Fruit fly (Drosophila melanogaster) whole organism, embryonic: Measurements from ENCODE around the gene CG3078.

ENCODE experiments used
- Atf-2 ChIP-seq: fragments of 200-800 bp; sonication (Bioruptor generic); optimal IDR thresholded peaks from 2 replicates; lab custom pipeline; 2016; ENCODE audit warnings: missing biosample characterization, missing genetic modification characterization
- BEAF-32 ChIP-seq: fragments of 200-800 bp; sonication (Bioruptor generic); optimal IDR thresholded peaks from 3 replicates; lab custom pipeline; 2017; ENCODE audit warnings: missing biosample characterization, missing genetic modification characterization, mild to moderate bottlenecking, moderate library complexity, missing genetic modification reagents
- BtbVII ChIP-seq: fragments of 200-800 bp; sonication (Bioruptor generic); optimal IDR thresholded peaks from 3 replicates; lab custom pipeline; 2017; ENCODE audit warnings: missing biosample characterization, mild to moderate bottlenecking, missing genetic modification characterization
- C15 ChIP-seq: fragments of 200-800 bp; sonication (Bioruptor generic); IDR thresholded peaks from 3 replicates; pipeline ENCODE4 v1.3.6; 2022; ENCODE audit warnings: missing biosample characterization, missing genetic modification characterization
- CG10209 ChIP-seq: fragments of 200-800 bp; sonication (Bioruptor generic); optimal IDR thresholded peaks from 3 replicates; lab custom pipeline; 2017; ENCODE audit warnings: missing biosample characterization, mild to moderate bottlenecking, missing genetic modification characterization, missing genetic modification reagents
- CG10959 ChIP-seq: fragments of 200-800 bp; sonication (Bioruptor generic); IDR thresholded peaks from 2 replicates; pipeline ENCODE4 v1.3.6; 2022; ENCODE audit warnings: missing biosample characterization, missing genetic modification characterization
- CG11085 ChIP-seq: fragments of 200-800 bp; sonication (Bioruptor generic); IDR thresholded peaks from 2 replicates; pipeline ENCODE4 v1.3.6; 2022; ENCODE audit warnings: missing biosample characterization, missing genetic modification characterization
- CG16779 ChIP-seq: fragments of 200-800 bp; sonication (Bioruptor generic); IDR thresholded peaks from 2 replicates; pipeline ENCODE4 v1.3.6; 2022; ENCODE audit warnings: missing biosample characterization, missing genetic modification characterization
- CG17328 ChIP-seq: fragments of 200-800 bp; sonication (Bioruptor generic); IDR thresholded peaks from 2 replicates; pipeline ENCODE4 v1.3.6; 2022; ENCODE audit warnings: missing biosample characterization, missing genetic modification characterization
- CG1792 ChIP-seq: fragments of 200-800 bp; sonication (Bioruptor generic); optimal IDR thresholded peaks from 2 replicates; lab custom pipeline; 2016; ENCODE audit warnings: missing biosample characterization, missing genetic modification characterization
- CG18262 ChIP-seq: fragments of 200-800 bp; optimal IDR thresholded peaks from 3 replicates; lab custom pipeline; 2019; ENCODE audit warnings: missing biosample characterization, mild to moderate bottlenecking, missing genetic modification characterization, moderate library complexity
- CG2678 ChIP-seq: fragments of 200-800 bp; sonication (Bioruptor generic); optimal IDR thresholded peaks from 3 replicates; lab custom pipeline; 2019; ENCODE audit warnings: missing biosample characterization, mild to moderate bottlenecking, missing genetic modification characterization, moderate library complexity
- CG2712 ChIP-seq: fragments of 200-800 bp; optimal IDR thresholded peaks from 3 replicates; lab custom pipeline; 2019; ENCODE audit warnings: missing biosample characterization, mild to moderate bottlenecking, missing genetic modification characterization, moderate library complexity
- CG6689 ChIP-seq: fragments of 200-800 bp; sonication (Bioruptor generic); IDR thresholded peaks from 2 replicates; pipeline ENCODE4 v1.3.6; 2022; ENCODE audit warnings: missing biosample characterization, missing genetic modification characterization
- CG7928 ChIP-seq: fragments of 200-800 bp; sonication (Bioruptor generic); optimal IDR thresholded peaks from 2 replicates; lab custom pipeline; 2017; ENCODE audit warnings: missing biosample characterization, mild to moderate bottlenecking, missing genetic modification characterization
- CG8765 ChIP-seq: fragments of 200-800 bp; sonication (Bioruptor generic); IDR thresholded peaks from 2 replicates; pipeline ENCODE4 v1.3.6; 2022; ENCODE audit warnings: missing biosample characterization, missing genetic modification characterization
- CG8924 ChIP-seq: fragments of 200-800 bp; optimal IDR thresholded peaks from 3 replicates; lab custom pipeline; 2019; ENCODE audit warnings: missing biosample characterization, mild to moderate bottlenecking, missing genetic modification characterization, moderate library complexity
- CG9876 ChIP-seq: fragments of 200-800 bp; sonication (Bioruptor generic); optimal IDR thresholded peaks from 2 replicates; lab custom pipeline; 2016; ENCODE audit warnings: missing biosample characterization, missing genetic modification characterization
- CrebB ChIP-seq: fragments of 200-800 bp; sonication (Bioruptor generic); optimal IDR thresholded peaks from 3 replicates; lab custom pipeline; 2018; ENCODE audit warnings: missing biosample characterization, mild to moderate bottlenecking, missing genetic modification characterization
- D19B ChIP-seq: fragments of 200-800 bp; sonication (Bioruptor generic); optimal IDR thresholded peaks from 2 replicates; lab custom pipeline; 2017; ENCODE audit warnings: missing biosample characterization, mild to moderate bottlenecking, missing genetic modification characterization
- Hey ChIP-seq: fragments of 200-800 bp; sonication (Bioruptor generic); optimal IDR thresholded peaks from 3 replicates; lab custom pipeline; 2018; ENCODE audit warnings: missing biosample characterization, mild to moderate bottlenecking, missing genetic modification characterization
- Hmr ChIP-seq: fragments of 200-800 bp; sonication (Bioruptor generic); optimal IDR thresholded peaks from 3 replicates; lab custom pipeline; 2017; ENCODE audit warnings: mild to moderate bottlenecking, missing biosample characterization, missing genetic modification reagents, missing genetic modification characterization
- Jarid2 ChIP-seq: fragments of 200-800 bp; sonication (Bioruptor generic); optimal IDR thresholded peaks from 3 replicates; lab custom pipeline; 2017; ENCODE audit warnings: mild to moderate bottlenecking, missing biosample characterization, missing genetic modification reagents, missing genetic modification characterization
- Med ChIP-seq: fragments of 200-800 bp; sonication (Bioruptor generic); peaks from one replicate; lab custom pipeline; 2016; ENCODE audit warnings: missing biosample characterization, missing genetic modification characterization, mild to moderate bottlenecking, inconsistent platforms, moderate library complexity
- NK7.1 ChIP-seq: fragments of 200-800 bp; sonication (Bioruptor generic); optimal IDR thresholded peaks from 3 replicates; lab custom pipeline; 2016; ENCODE audit warnings: missing biosample characterization, missing genetic modification characterization
- Nf-YC ChIP-seq: fragments of 200-800 bp; optimal IDR thresholded peaks from 3 replicates; lab custom pipeline; 2019; ENCODE audit warnings: missing biosample characterization, mild to moderate bottlenecking, missing genetic modification characterization, moderate library complexity
- PHDP ChIP-seq: fragments of 200-800 bp; sonication (Bioruptor generic); optimal IDR thresholded peaks from 3 replicates; lab custom pipeline; 2018; ENCODE audit warnings: missing biosample characterization, mild to moderate bottlenecking, missing genetic modification characterization, moderate library complexity
- Sox100B ChIP-seq: fragments of 200-800 bp; sonication (Bioruptor generic); optimal IDR thresholded peaks from 3 replicates; lab custom pipeline; 2018; ENCODE audit warnings: missing biosample characterization, mild to moderate bottlenecking, missing genetic modification characterization
- Usf ChIP-seq: fragments of 200-800 bp; sonication (Bioruptor generic); optimal IDR thresholded peaks from 2 replicates; lab custom pipeline; 2017; ENCODE audit warnings: missing genotype, missing biosample characterization, missing genetic modification characterization
- Xbp1 ChIP-seq: fragments of 200-800 bp; sonication (Bioruptor generic); optimal IDR thresholded peaks from 3 replicates; lab custom pipeline; 2016; ENCODE audit warnings: missing biosample characterization, mild to moderate bottlenecking, missing genetic modification characterization
- ato ChIP-seq: fragments of 200-800 bp; sonication (Bioruptor generic); IDR thresholded peaks from 2 replicates; pipeline ENCODE4 v1.3.6; 2022; ENCODE audit warnings: missing biosample characterization, missing genetic modification characterization; ENCODE audit not compliant: partially characterized antibody
- dan ChIP-seq: fragments of 200-800 bp; sonication (Bioruptor generic); IDR thresholded peaks from 2 replicates; pipeline ENCODE4 v1.3.6; 2022; ENCODE audit warnings: missing biosample characterization, missing genetic modification characterization
- eve ChIP-seq, 2 experiments: fragments of >200 bp; optimal IDR thresholded peaks; 2 replicates each; lab custom pipeline; 2017; ENCODE audit warnings: missing biosample characterization in 2 of 2, missing genetic modification characterization in 2 of 2
- ewg ChIP-seq: fragments of 200-800 bp; sonication (Bioruptor generic); optimal IDR thresholded peaks from 3 replicates; lab custom pipeline; 2017; ENCODE audit warnings: mild to moderate bottlenecking, missing biosample characterization, missing genetic modification reagents, missing genetic modification characterization
- her ChIP-seq: fragments of 200-800 bp; sonication (Bioruptor generic); optimal IDR thresholded peaks from 2 replicates; lab custom pipeline; 2016; ENCODE audit warnings: missing biosample characterization, missing genetic modification characterization
- kay ChIP-seq: fragments of 200-800 bp; sonication (Bioruptor generic); optimal IDR thresholded peaks from 2 replicates; lab custom pipeline; 2016; ENCODE audit warnings: missing biosample characterization, missing genetic modification characterization
- klu ChIP-seq: fragments of 200-800 bp; sonication (Bioruptor generic); IDR thresholded peaks from 2 replicates; pipeline ENCODE4 v1.3.6; 2022; ENCODE audit warnings: missing biosample characterization, missing genetic modification characterization
- mirr ChIP-seq: fragments of 200-800 bp; sonication (Bioruptor generic); optimal IDR thresholded peaks from 3 replicates; lab custom pipeline; 2018; ENCODE audit warnings: missing biosample characterization, mild to moderate bottlenecking, missing genetic modification characterization
- mld ChIP-seq: fragments of 200-800 bp; sonication (Bioruptor generic); IDR thresholded peaks from 3 replicates; pipeline ENCODE4 v1.3.6; 2022; ENCODE audit warnings: missing biosample characterization, missing genetic modification characterization; ENCODE audit not compliant: partially characterized antibody
- odd ChIP-seq: fragments of 200-800 bp; sonication (Bioruptor generic); optimal IDR thresholded peaks from 2 replicates; lab custom pipeline; 2017; ENCODE audit warnings: missing biosample characterization, mild to moderate bottlenecking, missing genetic modification characterization
- rib ChIP-seq: fragments of 200-800 bp; sonication (Bioruptor generic); IDR thresholded peaks from 2 replicates; pipeline ENCODE4 v1.3.6; 2022; ENCODE audit warnings: missing biosample characterization, missing genetic modification characterization
- seq ChIP-seq: fragments of 200-800 bp; sonication (Bioruptor generic); IDR thresholded peaks from 2 replicates; pipeline ENCODE4 v1.3.6; 2022; ENCODE audit warnings: missing biosample characterization, missing genetic modification characterization
- slp2 ChIP-seq: fragments of 200-800 bp; sonication (Bioruptor generic); optimal IDR thresholded peaks from 2 replicates; lab custom pipeline; 2016; ENCODE audit warnings: missing biosample characterization, missing genetic modification characterization
- tap ChIP-seq: fragments of 200-800 bp; optimal IDR thresholded peaks from 3 replicates; lab custom pipeline; 2019; ENCODE audit warnings: missing biosample characterization, mild to moderate bottlenecking, missing genetic modification characterization, moderate library complexity
- tgo ChIP-seq: fragments of 200-800 bp; sonication (Bioruptor generic); IDR thresholded peaks from 3 replicates; pipeline ENCODE4 v1.3.6; 2022; ENCODE audit warnings: missing biosample characterization, missing genetic modification characterization
- unc-4 ChIP-seq: fragments of 200-800 bp; sonication (Bioruptor generic); IDR thresholded peaks from 2 replicates; pipeline ENCODE4 v1.3.6; 2022; ENCODE audit warnings: missing biosample characterization, missing genetic modification characterization; ENCODE audit not compliant: partially characterized antibody
- vvl ChIP-seq: fragments of 200-800 bp; sonication (Bioruptor generic); IDR thresholded peaks from 2 replicates; pipeline ENCODE4 v1.3.6; 2022; ENCODE audit warnings: missing biosample characterization, missing genetic modification characterization
- zf30C ChIP-seq: fragments of 200-800 bp; sonication (Bioruptor generic); optimal IDR thresholded peaks from 3 replicates; lab custom pipeline; 2018; ENCODE audit warnings: missing biosample characterization, mild to moderate bottlenecking, missing genetic modification characterization

The CG3078 gene

DNA sequence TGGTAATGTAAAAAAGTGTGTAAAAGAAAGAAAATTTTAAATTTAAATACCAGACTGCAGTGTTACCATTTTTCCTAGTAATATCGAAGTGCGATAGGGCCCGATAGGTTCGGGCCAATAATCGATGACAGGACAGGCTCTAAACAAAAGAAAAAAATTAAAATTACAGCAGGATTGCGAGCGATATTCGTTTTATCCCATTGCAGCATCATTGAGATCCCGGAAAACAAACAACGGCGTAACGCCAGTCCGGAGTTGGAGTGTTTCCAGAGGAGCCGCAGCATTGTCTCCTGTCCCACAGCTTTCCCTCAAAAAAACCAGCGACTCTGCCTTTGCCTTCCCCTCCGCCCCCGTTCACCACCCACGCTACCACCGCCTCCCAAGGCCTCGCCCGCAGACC, 34.5 kb downstream of the CG3078 start, which contains the start of gene pcx (continued):
- TF ChIP-seq CG2712 = no peak
- TF ChIP-seq vvl (GFP tag; lab: Robert Waterston, UW) = 0 out of 2 replicates have a peak, but pooled peaks have one; percentile 7
- TF ChIP-seq tgo (GFP tag; lab: Robert Waterston, UW) = no peak
- no peak for TF ChIP-seq CG18262 (tag; lab: Kevin White, UChicago)
- TF ChIP-seq Atf-2 = no peak
- TF ChIP-seq BtbVII = no peak
- TF ChIP-seq eve (GFP tag; optimal IDR thresholded peaks at IDR 0.05; lab: Kevin White, UChicago) = no peak
- no peak for TF ChIP-seq slp2 (GFP tag; lab: Kevin White, UChicago)
- no peak for TF ChIP-seq klu (GFP tag; lab: Robert Waterston, UW)
- no peak for TF ChIP-seq kay
- TF ChIP-seq D19B = no peak
- TF ChIP-seq odd (GFP tag; lab: Kevin White, UChicago) = no peak
- no peak for TF ChIP-seq Hmr (GFP tag; lab: Kevin White, UChicago)
- no peak for TF ChIP-seq CG8765 (GFP tag; lab: Robert Waterston, UW)
- no peak for TF ChIP-seq rib
- TF ChIP-seq BEAF-32 = peak; percentile 57
- no peak for TF ChIP-seq CG7928 (GFP tag; lab: Kevin White, UChicago)
- TF ChIP-seq seq = no peak
- TF ChIP-seq PHDP = no peak
- no peak for TF ChIP-seq CG2678 (tag; lab: Kevin White, UChicago)
- TF ChIP-seq Xbp1 (GFP tag; lab: Kevin White, UChicago) = no peak
- peak; percentile 65 for TF ChIP-seq unc-4
- no peak for TF ChIP-seq mld
- no peak for TF ChIP-seq CG10959 (GFP tag; lab: Robert Waterston, UW)
- TF ChIP-seq CG8924 (tag; lab: Kevin White, UChicago) = no peak
- no peak for TF ChIP-seq CG10209 (GFP tag; lab: Kevin White, UChicago)
- TF ChIP-seq Nf-YC (tag; lab: Kevin White, UChicago) = no peak
- TF ChIP-seq C15 = no peak
- no peak for TF ChIP-seq CG9876 (GFP tag; lab: Kevin White, UChicago)
- TF ChIP-seq tap (tag; lab: Kevin White, UChicago) = no peak
- TF ChIP-seq mirr = no peak
- TF ChIP-seq CG11085 = no peak
- no peak for TF ChIP-seq zf30C (GFP tag; lab: Kevin White, UChicago)
- no peak for TF ChIP-seq ato
- TF ChIP-seq her (GFP tag; lab: Kevin White, UChicago) = no peak
- no peak for TF ChIP-seq CG6689 (GFP tag; lab: Robert Waterston, UW)
- TF ChIP-seq Sox100B = no peak
- no peak for TF ChIP-seq Usf (GFP tag; lab: Kevin White, UChicago)
- no peak for TF ChIP-seq Jarid2 (GFP tag; lab: Kevin White, UChicago)
- no peak for TF ChIP-seq Hey (tag; lab: Kevin White, UChicago)

DNA sequence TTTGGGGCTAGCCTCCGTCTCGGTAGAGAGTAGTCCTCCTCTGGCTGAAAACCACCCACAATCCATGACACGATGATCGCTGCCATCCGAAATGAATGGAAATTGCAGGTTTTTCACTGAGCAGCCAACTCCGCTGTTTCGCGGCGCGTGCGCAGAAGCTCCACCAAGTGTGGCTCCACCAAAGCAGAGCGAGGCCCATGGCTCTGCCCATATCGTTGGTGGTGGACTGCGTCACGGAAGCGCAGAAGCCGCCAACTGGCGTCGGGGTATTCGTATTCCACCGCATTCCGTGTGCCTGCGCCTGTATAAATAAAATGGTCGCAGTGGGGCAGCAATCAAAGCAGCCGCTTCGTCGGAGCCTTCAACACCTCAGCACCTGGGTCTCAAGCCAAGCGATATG, 36.2 kb downstream of the CG3078 start, which contains the start of gene CG14052:
TSS of gene CG14052 (plus strand) at position 301 of the 400 bp plus-strand sequence.
- no peak for TF ChIP-seq CrebB (tag; lab: Kevin White, UChicago)
- peak; percentile 16 for TF ChIP-seq Med (GFP tag; lab: Kevin White, UChicago)
- TF ChIP-seq NK7.1 (GFP tag; lab: Kevin White, UChicago) = no peak
- TF ChIP-seq dan (GFP tag; lab: Robert Waterston, UW) = no peak
- no peak for TF ChIP-seq CG17328
- no peak for TF ChIP-seq CG1792 (GFP tag; lab: Kevin White, UChicago)
- TF ChIP-seq CG16779 (GFP tag; lab: Robert Waterston, UW) = no peak
- peak; percentile 19 for TF ChIP-seq ewg (GFP tag; lab: Kevin White, UChicago)
